Fruit fly (Drosophila melanogaster) whole organism, wandering third instar larva: Measurements from ENCODE around the gene CG4408.

Experiments
- Dfd ChIP-seq: fragments of >200 bp; optimal IDR thresholded peaks from 2 replicates; lab custom pipeline; 2017; ENCODE audit warnings: missing biosample characterization, missing genetic modification characterization
- Hr83 ChIP-seq: fragments of 200-300 bp; sonication (Bioruptor generic); optimal IDR thresholded peaks from 2 replicates; lab custom pipeline; 2016; ENCODE audit warnings: missing biosample characterization, mild to moderate bottlenecking, missing genetic modification characterization, moderate library complexity; ENCODE audit not compliant: poor library complexity, severe bottlenecking
- Myc ChIP-seq: fragments of >200 bp; optimal IDR thresholded peaks from 2 replicates; lab custom pipeline; 2017
- OdsH ChIP-seq: fragments of 200-800 bp; sonication (Bioruptor generic); optimal IDR thresholded peaks from 2 replicates; lab custom pipeline; 2016; ENCODE audit warnings: missing biosample characterization, mild to moderate bottlenecking, missing genetic modification characterization
- Rel ChIP-seq, 2 experiments: fragments of 200-800 bp; sonication (Bioruptor generic) in 1 of 2; optimal IDR thresholded peaks; 2 replicates in 1 of 2; 3 replicates in 1 of 2; lab custom pipeline; 2016 to 2019; ENCODE audit warnings: mild to moderate bottlenecking in 2 of 2, missing biosample characterization in 2 of 2, missing genetic modification characterization in 2 of 2, moderate library complexity in 1 of 2
- dsf ChIP-seq: sonication (Bioruptor generic); optimal IDR thresholded peaks from 2 replicates; lab custom pipeline; 2016; ENCODE audit warnings: missing biosample characterization, missing genetic modification characterization, borderline replicate concordance
- h ChIP-seq: fragments of 200-800 bp; sonication (Bioruptor generic); optimal IDR thresholded peaks from 3 replicates; lab custom pipeline; 2016; ENCODE audit warnings: missing biosample characterization, mild to moderate bottlenecking, missing genetic modification characterization
- lola ChIP-seq: fragments of >200 bp; optimal IDR thresholded peaks from 2 replicates; lab custom pipeline; 2017; ENCODE audit warnings: missing biosample characterization, missing genetic modification characterization
- pan ChIP-seq: fragments of >200 bp; optimal IDR thresholded peaks from 2 replicates; lab custom pipeline; 2017
- psq ChIP-seq: fragments of 200-800 bp; sonication (Bioruptor generic); optimal IDR thresholded peaks from 3 replicates; lab custom pipeline; 2017; ENCODE audit warnings: missing biosample characterization, mild to moderate bottlenecking, missing genetic modification characterization, moderate library complexity
- sv ChIP-seq: fragments of 200-800 bp; sonication (Bioruptor generic); optimal IDR thresholded peaks from 3 replicates; lab custom pipeline; 2016; ENCODE audit warnings: missing biosample characterization, missing genetic modification characterization
- usp ChIP-seq: fragments of >200 bp; optimal IDR thresholded peaks from 2 replicates; lab custom pipeline; 2017; ENCODE audit warnings: missing biosample characterization, missing genetic modification characterization

dm6 chr3R:23334036-23334744 is 29.2 kb downstream of the CG4408 start:
- peak; percentile 90 for TF ChIP-seq Rel (GFP tag; optimal IDR thresholded peaks at IDR 0.05; lab: Kevin White, UChicago)
- TF ChIP-seq Rel (tag; optimal IDR thresholded peaks at IDR 0.05; lab: Kevin White, UChicago) = no peak
- peak; percentile 98 for TF ChIP-seq psq (GFP tag; lab: Kevin White, UChicago)
- no peak for TF ChIP-seq h (GFP tag; lab: Kevin White, UChicago)
- TF ChIP-seq dsf (GFP tag; lab: Kevin White, UChicago) = no peak
- no peak for TF ChIP-seq lola
- no peak for TF ChIP-seq OdsH (GFP tag; lab: Kevin White, UChicago)
- no peak for TF ChIP-seq pan (lab: Kevin White, UChicago)
- TF ChIP-seq usp (GFP tag; lab: Kevin White, UChicago) = no peak
- no peak for TF ChIP-seq Myc (lab: Kevin White, UChicago)
- no peak for TF ChIP-seq Dfd (GFP tag; lab: Kevin White, UChicago)
- TF ChIP-seq sv (GFP tag; lab: Kevin White, UChicago) = no peak
- TF ChIP-seq Hr83 (GFP tag; lab: Kevin White, UChicago) = no peak
